Worm (Caenorhabditis elegans): ENCODE measurements around the gene Y57G11C.22.

DNA sequence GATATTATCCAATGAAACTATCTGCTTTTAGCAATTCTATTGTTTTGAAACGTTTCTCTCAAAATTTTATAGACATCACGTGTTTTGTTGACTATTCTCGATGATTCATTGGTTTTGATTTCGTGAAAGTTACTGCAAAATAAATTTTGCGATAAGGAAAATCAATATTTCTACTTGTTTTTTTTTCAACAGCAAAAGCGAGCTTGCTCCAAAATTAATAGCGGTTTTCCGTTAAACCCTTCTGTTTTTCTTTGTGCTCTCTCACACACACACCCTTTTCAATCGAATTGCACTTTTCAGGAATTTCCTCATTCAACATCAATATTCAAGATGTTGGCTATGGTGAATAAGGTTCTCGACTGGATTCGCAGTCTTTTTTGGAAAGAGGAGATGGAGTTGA lies 39.2 kb upstream of the Y57G11C.22 start, which contains the start of gene arl-8:
- no peak for TF ChIP-seq klf-2 (GFP tag; conservative IDR thresholded peaks at IDR 0.05)
- TF ChIP-seq tab-1 (GFP tag; IDR thresholded peaks at IDR 0.05), result no peak

All from whole organism, midembryonic.